Worm (Caenorhabditis elegans) whole organism, young adult: Measurements from ENCODE around the gene F19B10.13.

Source experiments
- B0261.1 ChIP-seq: sonication (generic microtip); optimal IDR thresholded peaks from 2 replicates; lab custom pipeline; 2016; ENCODE audit warnings: mild to moderate bottlenecking, missing genetic modification characterization, moderate library complexity, missing compliant biosample characterization
- C06A6.2 ChIP-seq: fragments of 200-800 bp; sonication (Bioruptor generic); conservative IDR thresholded peaks from 2 replicates; pipeline ENCODE4 v1.3.6; 2022; ENCODE audit warnings: missing genetic modification characterization, missing compliant biosample characterization
- F33H1.4 ChIP-seq: fragments of 200-800 bp; sonication (Bioruptor generic); IDR thresholded peaks from 2 replicates; pipeline ENCODE4 v1.3.6; 2022; ENCODE audit warnings: missing genetic modification reagents, missing genetic modification characterization, missing compliant biosample characterization
- F52B5.7 ChIP-seq: sonication (generic microtip); optimal IDR thresholded peaks from 2 replicates; lab custom pipeline; 2016; ENCODE audit warnings: mild to moderate bottlenecking, missing genetic modification characterization, missing compliant biosample characterization
- F55B11.4 ChIP-seq: sonication (generic microtip); optimal IDR thresholded peaks from 2 replicates; lab custom pipeline; 2016; ENCODE audit warnings: missing compliant biosample characterization, missing genetic modification characterization, borderline replicate concordance; ENCODE audit not compliant: insufficient read depth
- K11D2.4 ChIP-seq: fragments of 200-800 bp; sonication (Bioruptor generic); IDR thresholded peaks from 2 replicates; pipeline ENCODE4 v1.3.6; 2022; ENCODE audit warnings: missing genetic modification reagents, missing genetic modification characterization, missing compliant biosample characterization
- atf-7 ChIP-seq: sonication (generic microtip); optimal IDR thresholded peaks from 2 replicates; lab custom pipeline; 2017; ENCODE audit warnings: mild to moderate bottlenecking, missing genetic modification characterization, missing compliant biosample characterization
- attf-3 ChIP-seq: fragments of 200-800 bp; sonication (Bioruptor generic); conservative IDR thresholded peaks from 2 replicates; pipeline ENCODE4 v1.3.6; 2022; ENCODE audit warnings: missing genetic modification reagents, missing genetic modification characterization, missing compliant biosample characterization
- bed-2 ChIP-seq: fragments of 200-800 bp; sonication (Bioruptor generic); IDR thresholded peaks from 2 replicates; pipeline ENCODE4 v1.3.6; 2022; ENCODE audit warnings: missing genetic modification reagents, missing genetic modification characterization, missing compliant biosample characterization
- cebp-1 ChIP-seq, 2 experiments: fragments of 200-800 bp in 1 of 2; sonication (Bioruptor generic) in 1 of 2; sonication (generic microtip) in 1 of 2; IDR thresholded peaks in 1 of 2; optimal IDR thresholded peaks in 1 of 2; 2 replicates each; pipeline versions ENCODE4 v1.3.6 to Lab custom; 2017 to 2022; ENCODE audit warnings: missing compliant biosample characterization in 2 of 2, missing genetic modification characterization in 2 of 2, mild to moderate bottlenecking in 1 of 2, missing genetic modification reagents in 1 of 2, moderate library complexity in 1 of 2
- chd-7 ChIP-seq: sonication (generic microtip); optimal IDR thresholded peaks from 2 replicates; lab custom pipeline; 2016; ENCODE audit warnings: mild to moderate bottlenecking, missing genetic modification characterization, moderate library complexity, missing compliant biosample characterization
- dpl-1 ChIP-seq: fragments of 150-350 bp; optimal IDR thresholded peaks from 2 replicates; lab custom pipeline; 2014; ENCODE audit warnings: missing biosample characterization, missing genetic modification reagents, missing genetic modification characterization
- efl-1 ChIP-seq: fragments of 150-350 bp; optimal IDR thresholded peaks from 2 replicates; lab custom pipeline; 2014; ENCODE audit warnings: missing biosample characterization, missing genetic modification reagents, missing genetic modification characterization
- ets-4 ChIP-seq: fragments of 200-800 bp; sonication (Bioruptor generic); optimal IDR thresholded peaks from 2 replicates; lab custom pipeline; 2018; ENCODE audit warnings: mild to moderate bottlenecking, missing genetic modification characterization, missing compliant biosample characterization
- fkh-3 ChIP-seq: sonication (generic microtip); optimal IDR thresholded peaks from 2 replicates; lab custom pipeline; 2016; ENCODE audit warnings: mild to moderate bottlenecking, missing genetic modification characterization, missing compliant biosample characterization
- him-1 ChIP-seq: sonication (generic microtip); optimal IDR thresholded peaks from 2 replicates; lab custom pipeline; 2016; ENCODE audit warnings: missing genotype, missing genetic modification reagents, missing genetic modification characterization, missing compliant biosample characterization
- hlh-12 ChIP-seq: sonication (generic microtip); optimal IDR thresholded peaks from 2 replicates; lab custom pipeline; 2016; ENCODE audit warnings: missing genetic modification characterization, missing compliant biosample characterization
- hmg-1.2 ChIP-seq: fragments of 200-800 bp; sonication (Bioruptor generic); IDR thresholded peaks from 2 replicates; pipeline ENCODE4 v1.3.6; 2022; ENCODE audit warnings: missing genetic modification reagents, missing genetic modification characterization, missing compliant biosample characterization
- hsf-1 ChIP-seq: fragments of 200-800 bp; sonication (Bioruptor generic); IDR thresholded peaks from 2 replicates; pipeline ENCODE4 v1.3.6; 2022; ENCODE audit warnings: missing genetic modification reagents, missing genetic modification characterization, missing compliant biosample characterization
- let-607 ChIP-seq, 2 experiments: fragments of 200-800 bp in 1 of 2; sonication (Bioruptor generic) in 1 of 2; sonication (generic microtip) in 1 of 2; optimal IDR thresholded peaks; 2 replicates each; lab custom pipeline; 2016 to 2018; ENCODE audit warnings: mild to moderate bottlenecking in 2 of 2, missing compliant biosample characterization in 2 of 2, missing genetic modification characterization in 2 of 2, moderate library complexity in 2 of 2, missing genotype in 1 of 2
- lin-35 ChIP-seq, 3 experiments: fragments of 150-350 bp in 2 of 3; sonication (generic microtip) in 1 of 3; optimal IDR thresholded peaks; 2 replicates each; lab custom pipeline; 2014 to 2018; ENCODE audit warnings: missing biosample characterization in 3 of 3, missing genetic modification characterization in 3 of 3, missing genetic modification reagents in 3 of 3
- lin-54 ChIP-seq: fragments of 200-800 bp; sonication (Bioruptor generic); optimal IDR thresholded peaks from 2 replicates; lab custom pipeline; 2018; ENCODE audit warnings: mild to moderate bottlenecking, missing genetic modification characterization, missing compliant biosample characterization
- lsy-27 ChIP-seq: sonication (generic microtip); optimal IDR thresholded peaks from 2 replicates; lab custom pipeline; 2017; ENCODE audit warnings: missing genetic modification characterization, mild to moderate bottlenecking, missing compliant biosample characterization, antibody characterized with exemption, missing genotype, borderline replicate concordance; ENCODE audit not compliant: insufficient read depth
- madf-3 ChIP-seq: fragments of 200-800 bp; sonication (Bioruptor generic); IDR thresholded peaks from 2 replicates; pipeline ENCODE4 v1.3.6; 2022; ENCODE audit warnings: missing genetic modification reagents, missing genetic modification characterization, missing compliant biosample characterization
- madf-6 ChIP-seq: fragments of 200-800 bp; sonication (Bioruptor generic); IDR thresholded peaks from 2 replicates; pipeline ENCODE4 v1.3.6; 2022; ENCODE audit warnings: missing genetic modification reagents, missing genetic modification characterization, missing compliant biosample characterization
- madf-8 ChIP-seq: fragments of 200-800 bp; sonication (Bioruptor generic); conservative IDR thresholded peaks from 2 replicates; pipeline ENCODE4 v1.3.6; 2022; ENCODE audit warnings: missing genetic modification reagents, missing genetic modification characterization, missing compliant biosample characterization
- mxl-1 ChIP-seq: sonication (generic microtip); optimal IDR thresholded peaks from 2 replicates; lab custom pipeline; 2016; ENCODE audit warnings: missing genetic modification characterization, missing compliant biosample characterization
- nfya-1 ChIP-seq: sonication (generic microtip); optimal IDR thresholded peaks from 2 replicates; lab custom pipeline; 2017; ENCODE audit warnings: antibody characterized with exemption, missing compliant biosample characterization, missing genetic modification characterization, borderline replicate concordance; ENCODE audit not compliant: insufficient read depth
- nhr-80 ChIP-seq: sonication (generic microtip); optimal IDR thresholded peaks from 2 replicates; lab custom pipeline; 2016; ENCODE audit warnings: missing genetic modification characterization, missing compliant biosample characterization
- rcor-1 ChIP-seq: fragments of 200-800 bp; sonication (Bioruptor generic); IDR thresholded peaks from 2 replicates; pipeline ENCODE4 v1.3.6; 2022; ENCODE audit warnings: missing genetic modification reagents, missing genetic modification characterization, missing compliant biosample characterization
- sdz-38 ChIP-seq: sonication (generic microtip); optimal IDR thresholded peaks from 2 replicates; lab custom pipeline; 2016; ENCODE audit warnings: missing genotype, missing genetic modification characterization, missing compliant biosample characterization
- snpc-1.3 ChIP-seq: sonication (generic microtip); optimal IDR thresholded peaks from 2 replicates; lab custom pipeline; 2017; ENCODE audit warnings: missing genetic modification characterization, mild to moderate bottlenecking, missing compliant biosample characterization, antibody characterized with exemption, moderate library complexity, missing genotype, missing genetic modification reagents; ENCODE audit not compliant: insufficient read depth
- xnd-1 ChIP-seq: sonication (generic microtip); optimal IDR thresholded peaks from 2 replicates; lab custom pipeline; 2016; ENCODE audit warnings: missing genotype, missing genetic modification reagents, missing genetic modification characterization, missing compliant biosample characterization
- zim-3 ChIP-seq: sonication (generic microtip); optimal IDR thresholded peaks from 2 replicates; lab custom pipeline; 2017; ENCODE audit warnings: mild to moderate bottlenecking, missing genetic modification characterization, moderate library complexity, missing compliant biosample characterization
- ztf-22 ChIP-seq: fragments of 200-800 bp; sonication (Bioruptor generic); optimal IDR thresholded peaks from 2 replicates; lab custom pipeline; 2018; ENCODE audit warnings: mild to moderate bottlenecking, missing genetic modification characterization, moderate library complexity, missing compliant biosample characterization

Gene F19B10.13

DNA sequence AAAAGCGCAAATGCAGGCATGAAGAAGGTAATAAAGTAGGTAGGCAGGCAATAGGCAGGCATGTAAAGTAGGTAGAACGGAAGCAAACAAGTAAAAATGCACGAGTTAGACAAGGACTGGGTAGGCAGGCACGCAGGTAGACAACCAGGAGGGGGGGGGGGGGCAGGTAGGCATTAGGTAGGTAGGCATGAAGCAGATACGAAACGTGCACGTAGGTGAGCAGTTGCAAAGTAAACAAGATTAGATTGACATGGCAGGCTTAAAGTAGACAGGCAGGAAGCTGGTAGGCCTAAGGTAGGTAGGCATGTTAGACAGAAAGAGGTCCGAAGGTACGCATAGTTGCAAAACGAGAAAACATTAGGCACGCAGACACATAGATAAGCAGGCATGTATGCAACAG, 16.9 kb downstream of the F19B10.13 start:
- no peak for TF ChIP-seq F52B5.7 (tag; lab: Kevin White, UChicago)
- no peak for TF ChIP-seq lsy-27 (tag; lab: Kevin White, UChicago)
- TF ChIP-seq efl-1 (GFP tag; lab: Kevin White, UChicago), result no peak
- TF ChIP-seq B0261.1, result no peak
- no peak for TF ChIP-seq madf-3 (GFP tag; lab: Robert Waterston, UW)
- TF ChIP-seq fkh-3, result no peak
- TF ChIP-seq mxl-1 (tag; lab: Kevin White, UChicago), result no peak
- no peak for TF ChIP-seq cebp-1 (GFP tag; IDR thresholded peaks at IDR 0.05; lab: Robert Waterston, UW)
- TF ChIP-seq cebp-1 (tag; optimal IDR thresholded peaks at IDR 0.05; lab: Kevin White, UChicago), result no peak
- no peak for TF ChIP-seq rcor-1
- TF ChIP-seq hlh-12 (tag; lab: Kevin White, UChicago), result no peak
- TF ChIP-seq hsf-1 (GFP tag; lab: Robert Waterston, UW), result no peak
- no peak for TF ChIP-seq nfya-1 (tag; lab: Kevin White, UChicago)
- TF ChIP-seq lin-54 (GFP tag; lab: Kevin White, UChicago), result no peak
- no peak for TF ChIP-seq chd-7 (tag; lab: Kevin White, UChicago)

DNA sequence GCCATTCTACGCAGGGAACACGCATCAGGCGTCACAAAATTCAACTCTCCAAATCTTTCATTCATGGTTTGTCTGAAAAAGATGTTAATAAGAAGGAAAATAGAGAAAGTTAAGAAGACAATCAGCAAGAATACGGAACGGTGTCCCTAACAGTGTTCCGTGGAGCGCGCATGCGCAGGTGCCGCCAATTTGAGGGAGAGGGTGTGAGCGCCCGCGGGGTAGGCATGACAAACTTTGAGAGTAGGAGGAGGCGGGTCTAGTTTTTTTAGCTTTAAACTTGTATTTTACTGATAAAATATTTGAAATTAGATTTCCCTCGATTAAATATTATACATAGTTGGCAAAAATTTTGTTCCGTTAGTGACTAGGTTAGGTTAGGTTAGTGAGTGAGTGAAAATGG, 18.3 kb downstream of the F19B10.13 start:
- TF ChIP-seq efl-1 (GFP tag; lab: Kevin White, UChicago) (peak; percentile 75), hmg-1.2 (GFP tag; lab: Robert Waterston, UW) (peak; percentile 10; the same call in 1 of the 2 replicates), dpl-1 (GFP tag; lab: Kevin White, UChicago) (peak; percentile 34), atf-7 (tag; lab: Kevin White, UChicago) (no peak), madf-8 (GFP tag; lab: Robert Waterston, UW) (peak; percentile 70), xnd-1 (tag; lab: Kevin White, UChicago) (peak; percentile 34), bed-2 (no peak), madf-6 (GFP tag; lab: Robert Waterston, UW) (peak; percentile 86), K11D2.4 (no peak)

- TF ChIP-seq sdz-38 (tag; lab: Kevin White, UChicago) (no peak), ets-4 (GFP tag; lab: Kevin White, UChicago) (no peak), ztf-22 (no peak), C06A6.2 (GFP tag; lab: Robert Waterston, UW) (no peak), snpc-1.3 (tag; lab: Kevin White, UChicago) (no peak), zim-3 (tag; lab: Kevin White, UChicago) (no peak), F52B5.7 (tag; lab: Kevin White, UChicago) (no peak), rcor-1 (no peak), F55B11.4 (tag; lab: Kevin White, UChicago) (no peak), nhr-80 (tag; lab: Kevin White, UChicago) (no peak), lin-35 (GFP tag; optimal IDR thresholded peaks at IDR 0.05; lab: Kevin White, UChicago) (no peak), attf-3 (GFP tag; lab: Robert Waterston, UW) (no peak), F33H1.4 (GFP tag; lab: Robert Waterston, UW) (no peak), let-607 (tag; optimal IDR thresholded peaks at IDR 0.05; lab: Kevin White, UChicago) (no peak), him-1 (tag; lab: Kevin White, UChicago) (no peak)
Measured at ce11 chrII:3681365-3682083, 19.4 kb downstream of the F19B10.13 start, which contains the start of gene F19B10.10. F19B10.10 (minus strand) TSS chrII:3681415.
